Fruit fly (Drosophila melanogaster) whole organism, embryonic: ENCODE results near the gene Gsc.
A peak's percentile ranks its signal among the peaks of the same experiment; 100 is the strongest.

ENCODE experiments used
- CG11504 ChIP-seq: fragments of 200-800 bp; sonication (Bioruptor generic); optimal IDR thresholded peaks from 3 replicates; lab custom pipeline; 2019; ENCODE audit warnings: missing biosample characterization, mild to moderate bottlenecking, missing genetic modification characterization, moderate library complexity
- CG16863 ChIP-seq: fragments of 200-800 bp; sonication (Bioruptor generic); optimal IDR thresholded peaks from 3 replicates; lab custom pipeline; 2016; ENCODE audit warnings: missing biosample characterization, missing genetic modification characterization
- CG6791 ChIP-seq: fragments of 200-800 bp; sonication (Bioruptor generic); IDR thresholded peaks from 3 replicates; pipeline ENCODE4 v1.3.6; 2022; ENCODE audit warnings: missing biosample characterization, missing genetic modification characterization; ENCODE audit not compliant: partially characterized antibody
- Doc2 ChIP-seq: fragments of 200-800 bp; sonication (Bioruptor generic); IDR thresholded peaks from 2 replicates; pipeline ENCODE4 v1.3.6; 2022; ENCODE audit warnings: missing biosample characterization, missing genetic modification characterization
- dan ChIP-seq: fragments of 200-800 bp; sonication (Bioruptor generic); IDR thresholded peaks from 2 replicates; pipeline ENCODE4 v1.3.6; 2022; ENCODE audit warnings: missing biosample characterization, missing genetic modification characterization
- danr ChIP-seq: fragments of 200-800 bp; sonication (Bioruptor generic); IDR thresholded peaks from 2 replicates; pipeline ENCODE4 v1.3.6; 2022; ENCODE audit warnings: missing biosample characterization, missing genetic modification characterization

- TF ChIP-seq danr (GFP tag; lab: Robert Waterston, UW) (no peak), dan (GFP tag; lab: Robert Waterston, UW) (peak; percentile 62; the same call in 1 of the 2 replicates), CG11504 (peak; percentile 89), CG16863 (GFP tag; lab: Kevin White, UChicago) (no peak), Doc2 (GFP tag; lab: Robert Waterston, UW) (no peak), CG6791 (GFP tag; lab: Robert Waterston, UW) (no peak)
These were observed 11.7 kb upstream of the Gsc start for dm6 chr2L:606165-606564.
